Worm (Caenorhabditis elegans): ENCODE data around the gene K04F1.8.

K04F1.8 gene

DNA sequence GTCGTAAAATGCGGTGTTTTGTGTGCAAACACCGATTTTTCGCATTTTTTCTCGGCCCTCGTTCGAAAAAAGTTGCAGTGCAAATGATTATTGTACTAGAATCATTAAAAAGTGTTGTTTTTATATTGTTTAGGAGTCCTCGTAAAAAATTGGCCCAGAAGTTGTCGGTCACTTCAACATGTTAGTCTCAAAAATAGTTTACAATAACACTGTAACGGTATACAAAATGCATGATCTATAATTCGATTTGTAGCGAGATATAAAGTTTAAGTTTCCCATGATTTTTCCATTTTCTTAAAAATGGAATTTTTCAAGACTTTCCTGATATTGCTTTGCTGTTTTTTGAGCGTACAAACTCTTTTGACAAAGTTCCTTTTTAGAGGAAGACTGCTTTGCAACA, at the start of gene K04F1.8:
TSS of gene K04F1.8 (plus strand) at position 301 of the 400 bp plus-strand sequence.
- TF ChIP-seq zip-2 (tag; optimal IDR thresholded peaks at IDR 0.05), result no peak
- TF ChIP-seq Y105C5A.15 (GFP tag; IDR thresholded peaks at IDR 0.05), result no peak
- TF ChIP-seq nhr-6 (tag; optimal IDR thresholded peaks at IDR 0.05), result no peak
- no peak for TF ChIP-seq dmd-6 (GFP tag; IDR thresholded peaks at IDR 0.05)
- no peak for TF ChIP-seq nhr-48 (tag; optimal IDR thresholded peaks at IDR 0.05)
- no peak for TF ChIP-seq dmd-9 (GFP tag; IDR thresholded peaks at IDR 0.05)
- no peak for TF ChIP-seq mxl-2 (GFP tag; conservative IDR thresholded peaks at IDR 0.05)
- TF ChIP-seq ceh-28 (tag; optimal IDR thresholded peaks at IDR 0.05), result no peak
- TF ChIP-seq R02D3.7 (tag; optimal IDR thresholded peaks at IDR 0.05), result no peak

DNA sequence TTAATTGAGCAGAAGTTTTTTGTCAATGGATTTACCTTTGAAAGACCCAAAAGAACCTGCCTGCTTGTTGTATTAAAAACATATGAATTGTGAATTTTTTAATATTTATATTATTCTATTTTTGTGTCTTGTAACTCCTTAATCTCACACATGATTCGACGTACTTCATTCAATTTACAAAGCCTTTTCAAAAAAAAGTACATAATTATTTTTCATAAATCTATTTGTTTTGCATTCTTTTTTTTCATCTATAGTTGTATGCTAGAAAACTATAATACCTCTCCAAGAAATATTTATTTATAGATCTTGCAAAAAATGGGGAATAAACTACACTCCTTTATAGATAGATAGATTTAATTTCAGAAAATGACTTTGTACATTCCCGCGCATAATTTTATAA, 48.2 kb upstream of the K04F1.8 start, which contains the start of gene nhr-179:
TSS of gene nhr-179 (minus strand) at position 101 of the 400 bp plus-strand sequence.
- TF ChIP-seq mes-2 (tag; optimal IDR thresholded peaks at IDR 0.05; ENCODE audit: poor library complexity, severe bottlenecking), result no peak
- TF ChIP-seq php-3 (GFP tag; IDR thresholded peaks at IDR 0.05), result no peak
- TF ChIP-seq zfp-2 (tag; optimal IDR thresholded peaks at IDR 0.05), result no peak
- no peak for TF ChIP-seq vab-7 (GFP tag; IDR thresholded peaks at IDR 0.05)
- TF ChIP-seq R02D3.7 (tag; optimal IDR thresholded peaks at IDR 0.05), result no peak
- TF ChIP-seq ceh-28 (tag; optimal IDR thresholded peaks at IDR 0.05), result no peak
- TF ChIP-seq ceh-44 (GFP tag; IDR thresholded peaks at IDR 0.05), result no peak
- TF ChIP-seq ceh-82 (tag; optimal IDR thresholded peaks at IDR 0.05), result no peak
- no peak for TF ChIP-seq pqm-1 (tag; optimal IDR thresholded peaks at IDR 0.05)
- no peak for TF ChIP-seq lin-1 (GFP tag; IDR thresholded peaks at IDR 0.05)

DNA sequence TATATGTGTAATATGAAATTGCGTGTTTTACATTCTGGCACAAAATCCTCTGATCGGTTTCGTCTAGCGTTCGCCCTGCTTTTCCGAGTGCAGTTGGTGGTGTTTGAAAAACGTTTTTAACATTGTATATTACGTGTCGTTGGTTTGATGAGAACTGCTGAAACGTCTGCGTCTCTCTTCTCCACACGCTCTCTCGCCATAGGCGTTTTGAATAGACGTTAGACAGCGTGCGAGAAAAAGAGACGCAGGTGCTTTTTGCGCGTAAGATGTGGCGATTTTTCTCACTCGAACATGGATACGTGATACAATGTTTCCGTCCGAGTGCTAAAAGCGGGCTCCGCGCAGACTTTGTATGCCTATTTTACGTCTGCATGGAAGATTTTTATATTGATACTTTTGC, 46.5 kb upstream of the K04F1.8 start:
- TF ChIP-seq daf-12 (tag; optimal IDR thresholded peaks at IDR 0.05) (no peak), dmd-6 (GFP tag; IDR thresholded peaks at IDR 0.05) (peak; percentile 15; the same call in 1 of the 2 replicates), dve-1 (tag; optimal IDR thresholded peaks at IDR 0.05; ENCODE audit: insufficient read depth) (peak; percentile 20)

DNA sequence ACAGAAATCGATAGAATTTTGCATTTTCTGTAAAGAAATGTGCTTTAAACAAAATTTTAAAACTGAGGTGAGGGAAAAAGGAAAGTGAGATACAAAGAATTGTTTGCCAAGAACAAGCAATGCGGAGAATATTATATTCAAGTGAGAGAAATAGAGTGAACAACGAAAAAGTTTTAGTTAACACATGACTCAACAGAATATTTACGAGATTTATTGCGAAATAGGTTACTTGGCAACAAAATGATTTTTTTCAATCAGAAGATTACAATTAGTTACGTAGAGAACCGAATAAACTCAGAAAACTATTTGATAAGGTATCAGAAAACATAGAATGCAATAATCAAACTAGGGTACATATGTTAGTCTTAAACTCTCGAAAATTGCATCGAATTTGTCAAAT, 45.5 kb upstream of the K04F1.8 start, which contains the start of gene nhr-117:
TSS of gene nhr-117 (minus strand) at position 27 of the 400 bp plus-strand sequence.
- TF ChIP-seq egl-43 (GFP tag; IDR thresholded peaks at IDR 0.05), result no peak
- TF ChIP-seq nhr-102 (tag; optimal IDR thresholded peaks at IDR 0.05), result no peak
- TF ChIP-seq Y5F2A.4 (GFP tag; optimal IDR thresholded peaks at IDR 0.05), result no peak
- TF ChIP-seq tra-1 (GFP tag; IDR thresholded peaks at IDR 0.05), result no peak
- TF ChIP-seq ceh-20 (GFP tag; IDR thresholded peaks at IDR 0.05), result no peak
- TF ChIP-seq lsy-2 (tag; optimal IDR thresholded peaks at IDR 0.05), result no peak
- no peak for TF ChIP-seq F26F4.8 (GFP tag; conservative IDR thresholded peaks at IDR 0.05)
- no peak for TF ChIP-seq nhr-25 (tag; optimal IDR thresholded peaks at IDR 0.05; ENCODE audit: borderline replicate concordance, insufficient read depth)
- TF ChIP-seq sdz-12 (GFP tag; optimal IDR thresholded peaks at IDR 0.05), result no peak
- TF ChIP-seq nhr-6 (tag; optimal IDR thresholded peaks at IDR 0.05), result no peak
- TF ChIP-seq php-3 (GFP tag; IDR thresholded peaks at IDR 0.05), result no peak
- TF ChIP-seq hlh-11 (tag; optimal IDR thresholded peaks at IDR 0.05), result peak; percentile 29
- TF ChIP-seq hlh-30 (tag; optimal IDR thresholded peaks at IDR 0.05; ENCODE audit: insufficient read depth), result peak; percentile 48
- TF ChIP-seq nhr-77 (tag; optimal IDR thresholded peaks at IDR 0.05), result peak; percentile 25
- no peak for TF ChIP-seq skn-1 (tag; optimal IDR thresholded peaks at IDR 0.05)
- TF ChIP-seq ztf-11 (tag; optimal IDR thresholded peaks at IDR 0.05), result no peak
- TF ChIP-seq lin-29 (GFP tag; IDR thresholded peaks at IDR 0.05), result no peak
- TF ChIP-seq daf-19 (GFP tag; conservative IDR thresholded peaks at IDR 0.05), result no peak
- TF ChIP-seq daf-16 (GFP tag; optimal IDR thresholded peaks at IDR 0.05), result no peak
- peak; percentile 83 for TF ChIP-seq daf-16 (tag; optimal IDR thresholded peaks at IDR 0.05)
